Fruit fly (Drosophila melanogaster): ENCODE data around the gene atms.
A peak's percentile ranks its signal among the peaks of the same experiment; 100 is the strongest.

The atms gene

dm6 chr3R:4749735-4750134 is at the start of gene atms:
Gene atms (plus strand): TSS chr3R:4750035.
- no peak for TF ChIP-seq CG17801 (GFP tag; optimal IDR thresholded peaks at IDR 0.05; ENCODE audit: partially characterized antibody)

DNA sequence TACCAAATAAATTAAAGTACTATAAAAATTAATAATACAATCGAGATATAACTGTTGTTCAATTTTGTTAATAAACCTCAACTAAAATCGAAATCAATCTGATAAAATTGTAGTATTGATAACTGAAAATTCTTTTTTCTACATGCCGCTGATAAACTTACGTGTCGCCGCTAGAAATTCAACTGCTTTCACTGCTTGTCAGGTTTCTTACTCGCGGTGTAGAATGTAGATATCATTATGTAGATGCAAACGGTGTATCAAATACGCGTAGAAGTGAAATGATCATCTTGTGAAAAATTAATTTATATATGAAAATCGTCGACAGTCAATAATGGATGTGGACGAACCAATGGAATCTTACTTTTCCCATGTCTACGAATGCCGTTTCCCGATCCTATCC is 44.7 kb upstream of the atms start:
- no peak for TF ChIP-seq CG17801 (GFP tag; optimal IDR thresholded peaks at IDR 0.05; ENCODE audit: partially characterized antibody)

dm6 chr3R:4706055-4706454 is 43.8 kb upstream of the atms start:
- TF ChIP-seq CG17801 (GFP tag; optimal IDR thresholded peaks at IDR 0.05; ENCODE audit: partially characterized antibody), result peak; percentile 53

DNA sequence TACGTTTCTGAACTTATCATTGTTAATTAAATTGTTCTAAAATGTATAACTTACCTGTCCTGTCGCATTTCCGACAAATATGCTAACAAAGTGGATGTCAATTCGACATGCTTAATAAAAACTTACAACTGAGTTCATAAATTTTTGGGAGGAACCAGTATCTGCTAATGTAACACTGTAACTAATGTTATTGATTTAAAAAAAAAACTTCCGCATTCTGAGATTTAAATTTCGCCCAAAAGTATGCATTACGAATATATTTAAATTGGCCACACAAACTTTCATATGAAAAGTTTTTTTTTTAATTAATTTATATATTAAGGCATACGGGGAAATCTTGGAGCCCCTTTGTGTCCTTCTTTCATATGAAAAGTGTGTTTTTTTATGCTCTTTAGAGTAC is 37.8 kb upstream of the atms start:
- no peak for TF ChIP-seq CG17801 (GFP tag; optimal IDR thresholded peaks at IDR 0.05; ENCODE audit: partially characterized antibody)

- peak; percentile 53 for TF ChIP-seq CG17801 (GFP tag; optimal IDR thresholded peaks at IDR 0.05; ENCODE audit: partially characterized antibody)
Measured at dm6 chr3R:4713775-4714360, 36.0 kb upstream of the atms start, which contains the start of gene eIF3f1. Gene eIF3f1 (minus strand): TSS chr3R:4714182.

- TF ChIP-seq CG17801 (GFP tag; optimal IDR thresholded peaks at IDR 0.05; ENCODE audit: partially characterized antibody), result no peak
Measured at dm6 chr3R:4717586-4717985, 32.2 kb upstream of the atms start.

DNA sequence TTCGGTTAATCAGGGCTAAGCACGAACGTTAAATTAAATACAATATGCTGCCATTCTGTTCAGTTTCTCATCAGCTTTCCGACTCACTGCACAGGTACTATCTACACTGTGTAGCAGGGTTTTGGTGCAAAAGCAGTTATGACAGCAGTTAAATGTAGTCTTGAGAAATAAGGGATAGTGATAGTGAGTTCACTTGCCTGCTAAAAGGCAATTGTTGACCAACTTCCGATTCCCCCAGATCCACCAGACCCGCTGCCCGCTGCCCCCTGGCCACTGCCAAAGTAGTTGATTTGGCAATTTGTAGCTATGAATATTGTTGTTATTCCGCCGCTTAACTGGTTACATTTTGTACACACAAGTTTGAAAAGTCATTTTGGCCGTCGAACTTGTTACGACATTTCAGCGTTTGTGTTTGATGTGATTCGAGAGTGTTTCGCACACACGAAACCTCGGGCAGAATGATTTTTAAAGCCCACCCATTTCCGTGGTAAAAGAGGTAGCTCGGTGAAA is 25.5 kb upstream of the atms start:
- no peak for TF ChIP-seq CG17801 (GFP tag; optimal IDR thresholded peaks at IDR 0.05; ENCODE audit: partially characterized antibody)

dm6 chr3R:4725349-4725748 is 24.5 kb upstream of the atms start:
- no peak for TF ChIP-seq CG17801 (GFP tag; optimal IDR thresholded peaks at IDR 0.05; ENCODE audit: partially characterized antibody)

DNA sequence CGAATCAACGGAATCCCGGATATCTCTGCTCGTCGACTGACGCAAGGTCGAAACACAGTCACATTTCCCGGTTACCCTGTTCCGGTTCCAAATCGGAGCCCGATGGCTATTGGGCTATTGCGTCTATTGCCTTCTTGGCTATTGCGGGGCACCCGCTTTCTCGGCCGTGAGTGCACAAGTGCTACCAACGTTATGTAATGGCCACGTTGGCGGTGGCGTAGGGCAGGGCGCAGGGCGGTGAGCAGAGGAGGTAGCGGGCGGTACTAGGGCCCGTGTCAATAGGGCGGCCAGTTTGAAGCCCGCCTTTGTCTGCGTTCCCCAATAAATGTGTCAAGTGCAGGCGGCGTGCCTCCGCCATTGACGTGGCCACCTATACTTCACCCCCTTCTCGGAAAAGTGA is 23.5 kb upstream of the atms start:
- TF ChIP-seq CG17801 (GFP tag; optimal IDR thresholded peaks at IDR 0.05; ENCODE audit: partially characterized antibody), result no peak

- no peak for TF ChIP-seq CG17801 (GFP tag; optimal IDR thresholded peaks at IDR 0.05; ENCODE audit: partially characterized antibody)
Measured at dm6 chr3R:4726796-4727195, 23.0 kb upstream of the atms start.

- no peak for TF ChIP-seq CG17801 (GFP tag; optimal IDR thresholded peaks at IDR 0.05; ENCODE audit: partially characterized antibody)
Measured at dm6 chr3R:4728448-4728847, 21.4 kb upstream of the atms start.

- no peak for TF ChIP-seq CG17801 (GFP tag; optimal IDR thresholded peaks at IDR 0.05; ENCODE audit: partially characterized antibody)
Measured at dm6 chr3R:4731006-4731405, 18.8 kb upstream of the atms start.

- no peak for TF ChIP-seq CG17801 (GFP tag; optimal IDR thresholded peaks at IDR 0.05; ENCODE audit: partially characterized antibody)
Measured at dm6 chr3R:4731828-4732657, 17.8 kb upstream of the atms start, which contains the start of gene Nep2. Gene Nep2 (minus strand): TSS chr3R:4731878.

DNA sequence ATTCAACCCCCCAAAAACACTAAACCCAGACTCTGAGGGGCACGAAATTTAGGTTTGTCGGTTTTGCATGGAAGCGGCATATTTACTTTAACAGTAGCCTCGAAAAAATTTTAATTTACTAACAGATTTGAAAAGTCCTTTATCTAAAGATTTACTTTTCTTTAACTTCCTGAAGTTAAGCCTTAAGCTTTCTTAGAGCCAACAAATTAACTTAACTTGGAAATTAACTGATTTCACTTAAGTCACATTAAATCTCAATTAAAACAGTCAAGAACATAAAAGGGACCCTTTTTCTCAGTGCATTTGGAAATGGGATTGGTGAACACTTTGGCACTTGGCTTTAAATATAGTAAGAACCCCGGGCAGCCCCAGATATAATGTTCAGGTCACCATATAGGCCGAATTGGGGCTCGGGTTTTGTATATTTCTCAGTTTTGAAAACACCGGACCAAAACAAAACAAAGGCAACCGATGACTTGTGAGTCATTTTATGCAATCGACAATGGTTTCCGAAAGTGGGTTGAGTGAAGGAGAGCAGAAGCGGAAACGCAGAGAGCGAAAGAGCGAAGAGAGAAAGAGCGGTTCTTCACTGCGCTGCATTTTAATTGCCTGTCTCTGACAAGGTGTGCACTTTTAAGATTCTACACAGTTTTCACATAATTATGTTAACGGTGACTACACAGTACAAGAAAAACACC is 11.2 kb upstream of the atms start:
- no peak for TF ChIP-seq CG17801 (GFP tag; optimal IDR thresholded peaks at IDR 0.05; ENCODE audit: partially characterized antibody)

dm6 chr3R:4739192-4739491 is 10.7 kb upstream of the atms start:
- no peak for TF ChIP-seq CG17801 (GFP tag; optimal IDR thresholded peaks at IDR 0.05; ENCODE audit: partially characterized antibody)

Measured in ovary, adult (tissue).